Worm (Caenorhabditis elegans) whole organism, early embryonic: Measurements from ENCODE around the gene ZK686.3.

Experiments used
- B0310.2 ChIP-seq: sonication (generic microtip); optimal IDR thresholded peaks from 2 replicates; lab custom pipeline; 2016; ENCODE audit warnings: mild to moderate bottlenecking, missing genetic modification characterization, missing compliant biosample characterization
- F13C5.2 ChIP-seq: sonication (generic microtip); optimal IDR thresholded peaks from 2 replicates; lab custom pipeline; 2017; ENCODE audit warnings: mild to moderate bottlenecking, missing genetic modification characterization, inconsistent platforms, missing compliant biosample characterization
- aly-1 ChIP-seq: sonication (generic microtip); optimal IDR thresholded peaks from 2 replicates; lab custom pipeline; 2016; ENCODE audit warnings: missing genetic modification characterization, missing compliant biosample characterization
- ama-1 ChIP-seq: fragments of 150-350 bp; optimal IDR thresholded peaks from 2 replicates; lab custom pipeline; 2014
- ceh-13 ChIP-seq: fragments of 200-800 bp; sonication (Bioruptor generic); optimal IDR thresholded peaks from 2 replicates; lab custom pipeline; 2018; ENCODE audit warnings: mild to moderate bottlenecking, missing genetic modification characterization, missing compliant biosample characterization
- ceh-36 ChIP-seq: sonication (generic microtip); optimal IDR thresholded peaks from 2 replicates; lab custom pipeline; 2016; ENCODE audit warnings: missing genetic modification characterization, inconsistent platforms, missing compliant biosample characterization
- ets-7 ChIP-seq: sonication (generic microtip); optimal IDR thresholded peaks from 2 replicates; lab custom pipeline; 2016; ENCODE audit warnings: missing genotype, missing genetic modification characterization, missing compliant biosample characterization
- flt-1 ChIP-seq: fragments of 200-800 bp; sonication (Bioruptor generic); IDR thresholded peaks from 2 replicates; pipeline ENCODE4 v1.3.6; 2022; ENCODE audit warnings: missing genetic modification characterization, missing compliant biosample characterization
- hmbx-1 ChIP-seq: sonication (generic microtip); optimal IDR thresholded peaks from 2 replicates; lab custom pipeline; 2016; ENCODE audit warnings: mild to moderate bottlenecking, missing genetic modification characterization, missing compliant biosample characterization
- hmg-4 ChIP-seq: fragments of 200-800 bp; sonication (Bioruptor generic); optimal IDR thresholded peaks from 2 replicates; lab custom pipeline; 2018; ENCODE audit warnings: mild to moderate bottlenecking, missing genetic modification characterization, missing compliant biosample characterization
- hnd-1 ChIP-seq: sonication (generic microtip); optimal IDR thresholded peaks from 2 replicates; lab custom pipeline; 2016; ENCODE audit warnings: missing genetic modification characterization, missing compliant biosample characterization
- pes-1 ChIP-seq: fragments of 200-800 bp; sonication (Bioruptor generic); IDR thresholded peaks from 2 replicates; pipeline ENCODE4 v1.3.6; 2022; ENCODE audit warnings: missing genetic modification reagents, missing genetic modification characterization, missing compliant biosample characterization
- scrt-1 ChIP-seq: fragments of 200-800 bp; sonication (Bioruptor generic); IDR thresholded peaks from 2 replicates; pipeline ENCODE4 v1.3.6; 2022; ENCODE audit warnings: missing genetic modification characterization, missing compliant biosample characterization
- sea-1 ChIP-seq: fragments of 200-800 bp; sonication (Bioruptor generic); conservative IDR thresholded peaks from 2 replicates; pipeline ENCODE4 v1.3.6; 2022; ENCODE audit warnings: missing genetic modification characterization, missing compliant biosample characterization
- tbx-11 ChIP-seq: fragments of 200-800 bp; sonication (Bioruptor generic); IDR thresholded peaks from 2 replicates; pipeline ENCODE4 v1.3.6; 2022; ENCODE audit warnings: missing genetic modification characterization, missing compliant biosample characterization
- tbx-37 ChIP-seq: fragments of 200-800 bp; sonication (Bioruptor generic); conservative IDR thresholded peaks from 2 replicates; pipeline ENCODE4 v1.3.6; 2022; ENCODE audit warnings: missing genetic modification reagents, missing genetic modification characterization, missing compliant biosample characterization
- tra-4 ChIP-seq: sonication (generic microtip); optimal IDR thresholded peaks from 2 replicates; lab custom pipeline; 2017; ENCODE audit warnings: missing genetic modification characterization, missing compliant biosample characterization

The ZK686.3 gene

ce11 chrIII:7784201-7784600, 15.3 kb upstream of the ZK686.3 start:
- TF ChIP-seq F13C5.2 (no peak), ama-1 (lab: Kevin White, UChicago) (no peak), pes-1 (GFP tag; lab: Robert Waterston, UW) (no peak), hmg-4 (GFP tag; lab: Kevin White, UChicago) (no peak), scrt-1 (GFP tag; lab: Robert Waterston, UW) (no peak), B0310.2 (no peak), tra-4 (no peak), tbx-11 (GFP tag; lab: Robert Waterston, UW) (no peak), hmbx-1 (tag; lab: Kevin White, UChicago) (no peak), hnd-1 (tag; lab: Kevin White, UChicago) (no peak), tbx-37 (GFP tag; lab: Robert Waterston, UW) (no peak), ceh-36 (tag; lab: Kevin White, UChicago) (no peak)

DNA sequence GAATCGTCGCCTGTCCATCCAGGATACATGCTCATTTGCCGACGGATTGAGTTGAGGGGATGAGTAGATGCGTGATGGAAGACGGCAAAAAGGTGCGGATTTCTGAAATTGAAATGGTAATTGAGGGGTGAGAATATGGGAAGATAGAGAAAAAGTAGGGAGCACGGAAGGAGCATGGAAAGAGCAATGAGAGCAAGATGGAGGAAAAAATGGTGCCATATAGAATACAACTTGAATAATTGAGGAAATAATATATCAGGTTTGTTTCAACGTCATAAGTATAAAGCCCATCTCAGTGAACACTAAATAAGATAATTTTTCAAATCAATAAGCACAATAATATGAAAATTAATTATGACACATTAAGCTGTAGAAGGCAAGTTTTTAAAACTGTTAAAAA, 14.5 kb upstream of the ZK686.3 start, which contains the start of gene mab-5:
Gene mab-5 (minus strand): TSS at position 101 of the 400 bp plus-strand sequence.
- TF ChIP-seq B0310.2 = no peak
- TF ChIP-seq sea-1 = no peak
- TF ChIP-seq tra-4 = no peak
- no peak for TF ChIP-seq hnd-1 (tag; lab: Kevin White, UChicago)
- TF ChIP-seq ceh-13 = no peak
- TF ChIP-seq tbx-37 (GFP tag; lab: Robert Waterston, UW) = no peak
- no peak for TF ChIP-seq flt-1 (GFP tag; lab: Robert Waterston, UW)
- TF ChIP-seq ceh-36 (tag; lab: Kevin White, UChicago) = no peak
- TF ChIP-seq aly-1 (tag; lab: Kevin White, UChicago) = no peak
- no peak for TF ChIP-seq ets-7
- TF ChIP-seq hmg-4 (GFP tag; lab: Kevin White, UChicago) = no peak
- TF ChIP-seq tbx-11 (GFP tag; lab: Robert Waterston, UW) = no peak
- no peak for TF ChIP-seq scrt-1 (GFP tag; lab: Robert Waterston, UW)
- no peak for TF ChIP-seq hmbx-1 (tag; lab: Kevin White, UChicago)
- TF ChIP-seq ama-1 (lab: Kevin White, UChicago) = no peak
- no peak for TF ChIP-seq F13C5.2

ce11 chrIII:7780566-7781238, 11.8 kb upstream of the ZK686.3 start:
- TF ChIP-seq hmg-4 (GFP tag; lab: Kevin White, UChicago) (no peak), aly-1 (tag; lab: Kevin White, UChicago) (no peak), B0310.2 (no peak)

ce11 chrIII:7779313-7779712, 10.4 kb upstream of the ZK686.3 start:
- TF ChIP-seq tbx-37 (GFP tag; lab: Robert Waterston, UW) = no peak

ce11 chrIII:7778530-7778929, 9.7 kb upstream of the ZK686.3 start:
- TF ChIP-seq scrt-1 (GFP tag; lab: Robert Waterston, UW) (no peak), pes-1 (GFP tag; lab: Robert Waterston, UW) (no peak), hmbx-1 (tag; lab: Kevin White, UChicago) (no peak), tra-4 (no peak), tbx-11 (GFP tag; lab: Robert Waterston, UW) (no peak), F13C5.2 (no peak), tbx-37 (GFP tag; lab: Robert Waterston, UW) (no peak), hnd-1 (tag; lab: Kevin White, UChicago) (no peak), aly-1 (tag; lab: Kevin White, UChicago) (no peak)

- no peak for TF ChIP-seq aly-1 (tag; lab: Kevin White, UChicago)
- no peak for TF ChIP-seq ceh-13
- TF ChIP-seq flt-1 (GFP tag; lab: Robert Waterston, UW) = no peak
- no peak for TF ChIP-seq tbx-11 (GFP tag; lab: Robert Waterston, UW)
- TF ChIP-seq ama-1 (lab: Kevin White, UChicago) = no peak
- TF ChIP-seq hmg-4 (GFP tag; lab: Kevin White, UChicago) = no peak
- TF ChIP-seq scrt-1 (GFP tag; lab: Robert Waterston, UW) = no peak
- TF ChIP-seq ets-7 = no peak
- no peak for TF ChIP-seq B0310.2
- TF ChIP-seq tbx-37 (GFP tag; lab: Robert Waterston, UW) = no peak
- TF ChIP-seq sea-1 = no peak
- TF ChIP-seq pes-1 (GFP tag; lab: Robert Waterston, UW) = no peak
- no peak for TF ChIP-seq F13C5.2
- no peak for TF ChIP-seq hnd-1 (tag; lab: Kevin White, UChicago)
- no peak for TF ChIP-seq hmbx-1 (tag; lab: Kevin White, UChicago)
- no peak for TF ChIP-seq ceh-36 (tag; lab: Kevin White, UChicago)
- no peak for TF ChIP-seq tra-4
These were observed 7.1 kb upstream of the ZK686.3 start, which contains the start of gene bath-15 for ce11 chrIII:7775983-7776440. Gene bath-15 (minus strand): TSS chrIII:7776033.

DNA sequence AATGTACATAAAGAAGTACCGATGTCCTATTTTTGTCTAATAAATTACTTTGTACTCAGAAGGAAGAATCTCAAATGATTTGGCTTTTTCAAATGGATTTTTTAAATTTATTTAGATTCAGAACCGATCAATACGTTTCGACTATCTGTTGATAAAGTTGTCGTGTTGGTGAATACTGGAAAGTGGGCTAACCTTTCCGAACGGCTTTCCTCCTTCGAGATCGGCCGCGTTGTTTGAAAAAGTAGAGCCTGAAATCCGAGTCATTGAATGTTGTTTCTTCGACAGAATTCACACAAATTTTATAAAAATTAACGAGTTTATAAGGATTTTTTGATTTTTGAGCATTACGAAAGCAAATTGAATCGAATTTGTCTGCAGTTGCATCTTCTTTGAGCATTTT, 4.9 kb upstream of the ZK686.3 start:
- TF ChIP-seq ceh-13 = no peak
- TF ChIP-seq hmbx-1 (tag; lab: Kevin White, UChicago) = no peak
- TF ChIP-seq scrt-1 (GFP tag; lab: Robert Waterston, UW) = no peak
- no peak for TF ChIP-seq ama-1 (lab: Kevin White, UChicago)
- no peak for TF ChIP-seq aly-1 (tag; lab: Kevin White, UChicago)
- no peak for TF ChIP-seq pes-1 (GFP tag; lab: Robert Waterston, UW)
- TF ChIP-seq tbx-37 (GFP tag; lab: Robert Waterston, UW) = no peak
- no peak for TF ChIP-seq ets-7
- TF ChIP-seq B0310.2 = no peak
- no peak for TF ChIP-seq tbx-11 (GFP tag; lab: Robert Waterston, UW)
- TF ChIP-seq tra-4 = no peak
- no peak for TF ChIP-seq flt-1 (GFP tag; lab: Robert Waterston, UW)
- no peak for TF ChIP-seq ceh-36 (tag; lab: Kevin White, UChicago)
- no peak for TF ChIP-seq F13C5.2
- TF ChIP-seq hmg-4 (GFP tag; lab: Kevin White, UChicago) = no peak
- TF ChIP-seq sea-1 = no peak
- no peak for TF ChIP-seq hnd-1 (tag; lab: Kevin White, UChicago)
